Worm (Caenorhabditis elegans) whole organism, L2 larva: ENCODE measurements around the gene ain-1.

Source experiments
- alr-1 ChIP-seq: fragments of 150-350 bp; optimal IDR thresholded peaks from 2 replicates; lab custom pipeline; 2014; ENCODE audit warnings: missing biosample characterization, missing genetic modification characterization
- elt-1 ChIP-seq: fragments of 150-350 bp; optimal IDR thresholded peaks from 2 replicates; lab custom pipeline; 2014; ENCODE audit warnings: missing biosample characterization, missing genetic modification characterization
- lin-13 ChIP-seq: fragments of 150-350 bp; optimal IDR thresholded peaks from 2 replicates; lab custom pipeline; 2014; ENCODE audit warnings: missing biosample characterization, missing genetic modification reagents, missing genetic modification characterization
- nhr-237 ChIP-seq: fragments of 150-350 bp; optimal IDR thresholded peaks from 2 replicates; lab custom pipeline; 2014; ENCODE audit warnings: missing biosample characterization, missing genetic modification characterization
- snpc-4 ChIP-seq: fragments of 150-350 bp; optimal IDR thresholded peaks from 2 replicates; lab custom pipeline; 2014; ENCODE audit warnings: missing biosample characterization, missing genetic modification characterization
- unc-62 ChIP-seq: fragments of 150-350 bp; optimal IDR thresholded peaks from 2 replicates; lab custom pipeline; 2014; ENCODE audit warnings: missing biosample characterization, missing genetic modification reagents, missing genetic modification characterization

DNA sequence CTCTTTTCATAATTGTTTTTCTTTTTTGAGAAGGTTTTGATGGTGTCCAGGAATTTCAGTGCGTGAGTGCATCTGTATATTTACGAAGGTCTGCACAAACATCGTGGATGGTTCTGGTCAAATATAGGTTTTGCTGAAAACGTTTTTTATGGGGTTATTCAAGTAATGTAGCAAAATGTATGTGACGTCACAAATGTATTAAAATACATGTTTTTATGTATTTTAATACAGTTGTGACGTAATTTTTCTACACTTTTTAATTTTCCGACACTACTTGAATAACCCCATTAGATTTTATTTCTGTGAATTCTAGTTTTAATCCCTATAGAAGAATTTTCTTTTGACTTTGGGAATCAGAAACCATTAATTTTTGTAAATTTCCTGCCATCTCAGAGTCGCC lies 5.5 kb downstream of the ain-1 start:
- TF ChIP-seq alr-1 (tag; lab: Kevin White, UChicago) (no peak), elt-1 (no peak), lin-13 (no peak), nhr-237 (tag; lab: Kevin White, UChicago) (no peak), unc-62 (GFP tag; lab: Kevin White, UChicago) (no peak), snpc-4 (tag; lab: Kevin White, UChicago) (no peak)
